Worm (Caenorhabditis elegans) whole organism, late embryonic: ENCODE results near the gene clec-217.

Experiments
- C38D4.7 ChIP-seq: fragments of 200-800 bp; sonication (Bioruptor generic); optimal IDR thresholded peaks from 2 replicates; lab custom pipeline; 2018; ENCODE audit warnings: mild to moderate bottlenecking, missing genetic modification characterization, moderate library complexity, missing compliant biosample characterization
- F13H6.1 ChIP-seq: sonication (generic microtip); optimal IDR thresholded peaks from 2 replicates; lab custom pipeline; 2016; ENCODE audit warnings: missing genetic modification characterization, missing compliant biosample characterization
- K02D7.2 ChIP-seq: sonication (generic microtip); optimal IDR thresholded peaks from 2 replicates; lab custom pipeline; 2017; ENCODE audit warnings: mild to moderate bottlenecking, missing genetic modification characterization, missing compliant biosample characterization
- K09A11.1 ChIP-seq: sonication (generic microtip); optimal IDR thresholded peaks from 2 replicates; lab custom pipeline; 2017; ENCODE audit warnings: antibody characterized with exemption, mild to moderate bottlenecking, missing genetic modification characterization, missing compliant biosample characterization; ENCODE audit not compliant: insufficient read depth
- Y22D7AL.16 ChIP-seq: sonication (generic microtip); optimal IDR thresholded peaks from 2 replicates; lab custom pipeline; 2016; ENCODE audit warnings: missing genetic modification characterization, missing compliant biosample characterization
- ahr-1 ChIP-seq: sonication (generic microtip); optimal IDR thresholded peaks from 2 replicates; lab custom pipeline; 2016; ENCODE audit warnings: missing genetic modification characterization, missing compliant biosample characterization
- ceh-2 ChIP-seq: sonication (generic microtip); optimal IDR thresholded peaks from 2 replicates; lab custom pipeline; 2016; ENCODE audit warnings: missing genotype, missing genetic modification characterization, missing compliant biosample characterization
- ceh-22 ChIP-seq: sonication (generic microtip); optimal IDR thresholded peaks from 2 replicates; lab custom pipeline; 2017; ENCODE audit warnings: missing biosample characterization, missing genetic modification characterization
- ceh-24 ChIP-seq: sonication (generic microtip); optimal IDR thresholded peaks from 2 replicates; lab custom pipeline; 2016; ENCODE audit warnings: mild to moderate bottlenecking, missing genetic modification characterization, missing compliant biosample characterization
- ceh-30 ChIP-seq: fragments of 150-350 bp; optimal IDR thresholded peaks from 2 replicates; lab custom pipeline; 2014; ENCODE audit warnings: missing biosample characterization, missing genetic modification characterization
- ceh-45 ChIP-seq: fragments of 200-800 bp; sonication (Bioruptor generic); IDR thresholded peaks from 2 replicates; pipeline ENCODE4 v1.3.6; 2022; ENCODE audit warnings: missing genetic modification reagents, missing genetic modification characterization, missing compliant biosample characterization
- ceh-48 ChIP-seq: sonication (generic microtip); optimal IDR thresholded peaks from 2 replicates; lab custom pipeline; 2016; ENCODE audit warnings: missing genetic modification characterization, inconsistent platforms, missing compliant biosample characterization
- ceh-6 ChIP-seq: fragments of 200-800 bp; sonication (Bioruptor generic); optimal IDR thresholded peaks from 2 replicates; lab custom pipeline; 2018; ENCODE audit warnings: mild to moderate bottlenecking, missing genetic modification characterization, missing compliant biosample characterization
- ceh-9 ChIP-seq: sonication (generic microtip); optimal IDR thresholded peaks from 2 replicates; lab custom pipeline; 2016; ENCODE audit warnings: mild to moderate bottlenecking, missing genetic modification characterization, inconsistent platforms, missing compliant biosample characterization
- dmd-4 ChIP-seq: sonication (generic microtip); optimal IDR thresholded peaks from 2 replicates; lab custom pipeline; 2016; ENCODE audit warnings: borderline replicate concordance, missing genetic modification characterization, missing compliant biosample characterization
- dve-1 ChIP-seq: sonication (generic microtip); optimal IDR thresholded peaks from 2 replicates; lab custom pipeline; 2017; ENCODE audit warnings: antibody characterized with exemption, mild to moderate bottlenecking, missing genetic modification characterization, missing compliant biosample characterization
- elt-2 ChIP-seq: sonication (generic microtip); optimal IDR thresholded peaks from 2 replicates; lab custom pipeline; 2016; ENCODE audit warnings: missing genetic modification reagents, missing genetic modification characterization, missing compliant biosample characterization
- elt-4 ChIP-seq: sonication (generic microtip); optimal IDR thresholded peaks from 2 replicates; lab custom pipeline; 2016; ENCODE audit warnings: missing genetic modification characterization, missing compliant biosample characterization
- eyg-1 ChIP-seq: sonication (generic microtip); optimal IDR thresholded peaks from 2 replicates; lab custom pipeline; 2016; ENCODE audit warnings: missing genotype, missing genetic modification characterization, missing compliant biosample characterization
- gmeb-2 ChIP-seq: sonication (generic microtip); optimal IDR thresholded peaks from 2 replicates; lab custom pipeline; 2016; ENCODE audit warnings: missing genetic modification characterization, inconsistent platforms, missing compliant biosample characterization
- hlh-30 ChIP-seq: sonication (generic microtip); optimal IDR thresholded peaks from 2 replicates; lab custom pipeline; 2017; ENCODE audit warnings: antibody characterized with exemption, missing genetic modification characterization, missing compliant biosample characterization; ENCODE audit not compliant: insufficient read depth
- hlh-8 ChIP-seq: sonication (generic microtip); optimal IDR thresholded peaks from 2 replicates; lab custom pipeline; 2016; ENCODE audit warnings: missing genotype, missing genetic modification characterization, missing compliant biosample characterization
- lim-6 ChIP-seq: sonication (generic microtip); optimal IDR thresholded peaks from 2 replicates; lab custom pipeline; 2016; ENCODE audit warnings: missing genetic modification characterization, missing compliant biosample characterization
- madf-2 ChIP-seq: sonication (generic microtip); optimal IDR thresholded peaks from 2 replicates; lab custom pipeline; 2017; ENCODE audit warnings: missing genetic modification characterization, missing compliant biosample characterization
- nfya-1 ChIP-seq: sonication (generic microtip); optimal IDR thresholded peaks from 2 replicates; lab custom pipeline; 2017; ENCODE audit warnings: missing genetic modification characterization, mild to moderate bottlenecking, missing compliant biosample characterization, antibody characterized with exemption, moderate library complexity
- nhr-11 ChIP-seq: fragments of 150-350 bp; optimal IDR thresholded peaks from 2 replicates; lab custom pipeline; 2014; ENCODE audit warnings: missing biosample characterization, missing genetic modification characterization
- nhr-232 ChIP-seq: sonication (generic microtip); optimal IDR thresholded peaks from 2 replicates; lab custom pipeline; 2016; ENCODE audit warnings: missing genetic modification characterization, missing compliant biosample characterization
- odd-2 ChIP-seq: sonication (generic microtip); optimal IDR thresholded peaks from 2 replicates; lab custom pipeline; 2017; ENCODE audit warnings: antibody characterized with exemption, mild to moderate bottlenecking, missing genetic modification characterization, missing compliant biosample characterization
- pag-3 ChIP-seq: sonication (generic microtip); optimal IDR thresholded peaks from 2 replicates; lab custom pipeline; 2016; ENCODE audit warnings: missing compliant biosample characterization, missing genetic modification characterization, borderline replicate concordance
- pat-9 ChIP-seq: fragments of 200-800 bp; sonication (Bioruptor generic); optimal IDR thresholded peaks from 2 replicates; lab custom pipeline; 2018; ENCODE audit warnings: mild to moderate bottlenecking, missing genetic modification characterization, moderate library complexity, missing compliant biosample characterization
- pqm-1 ChIP-seq: sonication (generic microtip); optimal IDR thresholded peaks from 2 replicates; lab custom pipeline; 2016; ENCODE audit warnings: missing genetic modification characterization, missing compliant biosample characterization
- pros-1 ChIP-seq: fragments of 150-350 bp; optimal IDR thresholded peaks from 2 replicates; lab custom pipeline; 2014; ENCODE audit warnings: missing biosample characterization, missing genetic modification reagents, missing genetic modification characterization
- rnt-1 ChIP-seq: sonication (generic microtip); optimal IDR thresholded peaks from 2 replicates; lab custom pipeline; 2016; ENCODE audit warnings: missing genetic modification characterization, missing compliant biosample characterization
- sdc-2 ChIP-seq: sonication (generic microtip); optimal IDR thresholded peaks from 2 replicates; lab custom pipeline; 2016; ENCODE audit warnings: missing genotype, missing genetic modification characterization, missing compliant biosample characterization
- sox-2 ChIP-seq: fragments of 200-800 bp; sonication (Bioruptor generic); IDR thresholded peaks from 2 replicates; pipeline ENCODE4 v1.3.6; 2022; ENCODE audit warnings: missing genetic modification reagents, missing genetic modification characterization, missing compliant biosample characterization
- sox-4 ChIP-seq: sonication (generic microtip); optimal IDR thresholded peaks from 2 replicates; lab custom pipeline; 2017; ENCODE audit warnings: mild to moderate bottlenecking, missing genetic modification characterization, inconsistent platforms, missing compliant biosample characterization
- syd-9 ChIP-seq: sonication (generic microtip); optimal IDR thresholded peaks from 2 replicates; lab custom pipeline; 2016; ENCODE audit warnings: mild to moderate bottlenecking, missing genetic modification characterization, moderate library complexity, missing compliant biosample characterization
- tbx-7 ChIP-seq: sonication (generic microtip); optimal IDR thresholded peaks from 2 replicates; lab custom pipeline; 2016; ENCODE audit warnings: missing genotype, missing genetic modification characterization, missing compliant biosample characterization
- ttx-3 ChIP-seq: sonication (generic microtip); optimal IDR thresholded peaks from 2 replicates; lab custom pipeline; 2016; ENCODE audit warnings: missing genetic modification reagents, missing genetic modification characterization, missing compliant biosample characterization
- unc-3 ChIP-seq, 2 experiments: fragments of 200-800 bp in 1 of 2; sonication (Bioruptor generic) in 1 of 2; sonication (generic microtip) in 1 of 2; conservative IDR thresholded peaks in 1 of 2; optimal IDR thresholded peaks in 1 of 2; 2 replicates each; pipeline versions ENCODE4 v1.3.6 to Lab custom; 2016 to 2022; ENCODE audit warnings: missing compliant biosample characterization in 2 of 2, missing genetic modification characterization in 2 of 2, missing genetic modification reagents in 1 of 2
- unc-42 ChIP-seq: sonication (generic microtip); optimal IDR thresholded peaks from 2 replicates; lab custom pipeline; 2016; ENCODE audit warnings: missing genotype, missing genetic modification characterization, missing compliant biosample characterization
- unc-86 ChIP-seq: sonication (generic microtip); optimal IDR thresholded peaks from 2 replicates; lab custom pipeline; 2016; ENCODE audit warnings: missing genetic modification characterization, missing compliant biosample characterization
- zip-5 ChIP-seq: sonication (generic microtip); optimal IDR thresholded peaks from 2 replicates; lab custom pipeline; 2016; ENCODE audit warnings: missing genetic modification characterization, missing compliant biosample characterization

clec-217 gene

DNA sequence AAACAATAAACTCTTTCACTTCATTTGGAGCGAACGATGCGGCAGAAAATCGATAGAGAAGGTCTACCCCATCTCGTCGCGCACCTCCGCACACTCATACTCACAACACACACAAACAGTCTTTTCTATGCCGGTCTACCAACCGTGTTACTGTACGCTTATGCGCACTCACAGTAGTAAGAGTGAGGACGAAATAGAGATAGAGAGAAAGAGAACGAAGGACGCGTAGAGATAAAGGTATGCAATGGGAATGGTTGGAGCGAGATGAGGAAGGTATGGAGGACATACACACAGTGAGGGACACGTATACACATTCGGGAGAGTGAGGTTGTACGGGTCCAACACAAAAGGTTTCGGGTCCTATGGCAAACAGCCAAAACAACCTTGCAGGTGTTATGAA is 20.2 kb upstream of the clec-217 start (continued):
- no peak for TF ChIP-seq ceh-9 (tag; lab: Kevin White, UChicago)
- no peak for TF ChIP-seq nhr-11 (tag; lab: Kevin White, UChicago)
- peak; percentile 12 for TF ChIP-seq elt-2 (tag; lab: Kevin White, UChicago)
- no peak for TF ChIP-seq syd-9
- TF ChIP-seq unc-3 (GFP tag; conservative IDR thresholded peaks at IDR 0.05; lab: Robert Waterston, UW) = no peak
- TF ChIP-seq unc-3 (tag; optimal IDR thresholded peaks at IDR 0.05; lab: Kevin White, UChicago) = no peak

DNA sequence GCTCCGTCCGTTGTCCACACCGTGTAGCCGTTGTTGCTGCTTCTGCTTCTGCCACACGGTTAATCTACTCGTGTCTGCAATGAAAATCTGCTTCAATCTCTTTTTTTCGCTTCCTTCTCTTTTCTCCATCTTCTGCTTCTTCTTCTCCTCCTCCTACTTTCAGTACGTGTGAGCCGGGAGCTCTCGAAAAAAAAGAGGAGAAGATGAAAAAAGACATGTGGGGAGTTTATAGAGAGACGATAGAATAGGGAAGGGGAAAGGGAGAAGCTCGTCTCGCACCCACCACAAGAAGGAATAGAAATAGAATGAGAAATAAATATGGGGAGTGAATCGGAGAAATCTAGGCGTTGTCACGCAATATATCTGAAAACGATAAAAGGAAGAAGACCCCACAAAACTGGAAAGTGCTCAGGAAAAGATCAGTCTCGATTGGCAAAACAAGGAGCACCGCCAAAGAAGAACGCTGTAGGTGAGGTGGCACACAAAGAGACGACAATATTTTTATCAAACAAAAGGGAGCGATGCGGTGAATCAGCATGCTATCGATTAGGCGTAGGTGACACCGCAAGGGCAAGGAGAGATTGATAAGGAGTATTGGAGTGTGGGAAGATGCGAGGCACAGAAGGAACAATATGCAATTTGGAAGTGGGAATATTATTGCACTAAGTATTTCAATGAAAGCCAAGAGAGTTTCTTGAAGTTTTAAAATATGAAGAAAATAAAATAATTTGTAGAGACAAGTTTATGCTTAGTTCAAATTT is 19.2 kb upstream of the clec-217 start, which contains the start of gene let-413:
let-413 (minus strand) TSS at position 76 of the 761 bp plus-strand sequence.
- TF ChIP-seq unc-86 (tag; lab: Kevin White, UChicago) (no peak), ttx-3 (tag; lab: Kevin White, UChicago) (no peak), hlh-8 (tag; lab: Kevin White, UChicago) (no peak), ceh-30 (no peak), elt-2 (tag; lab: Kevin White, UChicago) (peak; percentile 56), pqm-1 (tag; lab: Kevin White, UChicago) (peak; percentile 1), sox-2 (no peak), Y22D7AL.16 (tag; lab: Kevin White, UChicago) (no peak), madf-2 (tag; lab: Kevin White, UChicago) (no peak), nhr-11 (tag; lab: Kevin White, UChicago) (no peak), tbx-7 (tag; lab: Kevin White, UChicago) (no peak), unc-42 (tag; lab: Kevin White, UChicago) (peak; percentile 20), nhr-232 (tag; lab: Kevin White, UChicago) (no peak), ceh-48 (tag; lab: Kevin White, UChicago) (no peak), ceh-2 (tag; lab: Kevin White, UChicago) (no peak), syd-9 (no peak), dve-1 (no peak), dmd-4 (tag; lab: Kevin White, UChicago) (peak; percentile 26), sox-4 (tag; lab: Kevin White, UChicago) (no peak)

DNA sequence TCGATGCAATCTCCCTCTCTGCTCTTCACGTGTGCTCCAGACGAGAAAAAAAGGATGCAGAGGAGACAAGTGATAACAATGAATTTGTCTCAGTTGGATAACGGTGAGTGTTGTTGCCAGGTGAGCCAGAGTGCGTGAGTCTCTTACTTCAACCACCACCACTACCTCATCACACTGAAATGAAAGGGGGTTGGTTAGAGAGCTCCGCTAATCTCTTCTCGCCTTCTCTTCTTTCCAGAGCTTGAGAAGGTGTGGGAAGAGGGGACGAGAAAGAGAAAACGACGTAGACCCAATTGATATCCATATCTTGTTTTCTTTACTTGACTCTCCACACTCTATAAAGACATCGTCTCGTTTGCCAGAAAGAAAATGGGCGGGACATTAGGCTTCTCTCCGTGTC is 12.7 kb upstream of the clec-217 start:
- TF ChIP-seq odd-2 (tag; lab: Kevin White, UChicago) (no peak), hlh-30 (tag; lab: Kevin White, UChicago) (no peak), K09A11.1 (tag; lab: Kevin White, UChicago) (no peak), ceh-2 (tag; lab: Kevin White, UChicago) (no peak), madf-2 (tag; lab: Kevin White, UChicago) (no peak), nhr-232 (tag; lab: Kevin White, UChicago) (no peak), lim-6 (tag; lab: Kevin White, UChicago) (no peak), pag-3 (tag; lab: Kevin White, UChicago) (no peak), Y22D7AL.16 (tag; lab: Kevin White, UChicago) (no peak), sox-2 (no peak), ceh-45 (GFP tag; lab: Robert Waterston, UW) (no peak), ceh-6 (GFP tag; lab: Kevin White, UChicago) (no peak), dve-1 (no peak), sdc-2 (tag; lab: Kevin White, UChicago) (no peak), unc-3 (GFP tag; conservative IDR thresholded peaks at IDR 0.05; lab: Robert Waterston, UW) (no peak), unc-3 (tag; optimal IDR thresholded peaks at IDR 0.05; lab: Kevin White, UChicago) (no peak), elt-4 (no peak), ceh-30 (no peak)

DNA sequence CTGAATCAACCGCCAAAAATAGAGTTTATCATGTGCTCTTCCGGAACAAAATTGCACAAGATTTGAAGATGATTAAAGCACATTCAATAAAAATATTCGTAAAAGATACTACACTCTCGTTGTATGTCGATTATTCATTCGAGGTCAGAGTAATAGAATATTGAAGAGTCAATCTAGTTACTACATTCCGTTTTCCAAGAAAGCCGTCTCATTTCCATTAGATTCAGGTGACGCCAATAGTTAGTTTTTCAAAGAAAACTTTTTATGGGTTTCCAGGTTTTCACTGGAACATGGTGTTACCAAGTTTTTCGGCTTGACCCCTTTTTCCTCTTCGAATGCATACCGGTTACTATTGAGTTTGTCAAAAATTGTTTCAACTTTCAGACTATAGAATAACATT is 11.9 kb upstream of the clec-217 start:
- TF ChIP-seq pros-1 (tag; lab: Kevin White, UChicago) (no peak), K02D7.2 (no peak), zip-5 (tag; lab: Kevin White, UChicago) (no peak), K09A11.1 (tag; lab: Kevin White, UChicago) (no peak), gmeb-2 (tag; lab: Kevin White, UChicago) (no peak), ceh-22 (tag; lab: Kevin White, UChicago) (no peak), eyg-1 (tag; lab: Kevin White, UChicago) (no peak), F13H6.1 (tag; lab: Kevin White, UChicago) (no peak), pat-9 (tag; lab: Kevin White, UChicago) (no peak), Y22D7AL.16 (tag; lab: Kevin White, UChicago) (no peak), rnt-1 (tag; lab: Kevin White, UChicago) (no peak), unc-3 (GFP tag; conservative IDR thresholded peaks at IDR 0.05; lab: Robert Waterston, UW) (no peak), unc-3 (tag; optimal IDR thresholded peaks at IDR 0.05; lab: Kevin White, UChicago) (no peak), ahr-1 (tag; lab: Kevin White, UChicago) (no peak), ceh-24 (tag; lab: Kevin White, UChicago) (no peak), dmd-4 (tag; lab: Kevin White, UChicago) (no peak), C38D4.7 (GFP tag; lab: Kevin White, UChicago) (no peak), dve-1 (no peak), nfya-1 (tag; lab: Kevin White, UChicago) (no peak)
